Worm (Caenorhabditis elegans): ENCODE results near the gene mdt-11.

mdt-11 gene

ce11 chrIII:4986790-4987259 lies 34.2 kb upstream of the mdt-11 start, which contains the start of the genes C27F2.10 and wdr-60:
TSS of gene C27F2.10 (minus strand) at chrIII:4986898.
TSS of gene wdr-60 (plus strand) at chrIII:4987209.
- TF ChIP-seq lsl-1 (GFP tag; optimal IDR thresholded peaks at IDR 0.05): peak; percentile 17
- no peak for TF ChIP-seq T07F8.4 (tag; optimal IDR thresholded peaks at IDR 0.05)
- TF ChIP-seq xnd-1 (tag; optimal IDR thresholded peaks at IDR 0.05): no peak
- no peak for TF ChIP-seq ztf-25 (GFP tag; IDR thresholded peaks at IDR 0.05)
- TF ChIP-seq F33H1.4 (GFP tag; IDR thresholded peaks at IDR 0.05): peak; percentile 37; the same call in 1 of the 2 replicates
- peak; percentile 63 for TF ChIP-seq madf-6 (GFP tag; IDR thresholded peaks at IDR 0.05)
- TF ChIP-seq lin-54 (GFP tag; optimal IDR thresholded peaks at IDR 0.05): peak; percentile 78
- TF ChIP-seq ceh-91 (GFP tag; IDR thresholded peaks at IDR 0.05): no peak
- no peak for TF ChIP-seq dpff-1 (tag; optimal IDR thresholded peaks at IDR 0.05)
- TF ChIP-seq efl-1 (GFP tag; optimal IDR thresholded peaks at IDR 0.05): peak; percentile 63
- peak; percentile 58 for TF ChIP-seq dpl-1 (GFP tag; optimal IDR thresholded peaks at IDR 0.05)
- no peak for TF ChIP-seq madf-3 (GFP tag; IDR thresholded peaks at IDR 0.05)
- no peak for TF ChIP-seq die-1 (tag; optimal IDR thresholded peaks at IDR 0.05)
- TF ChIP-seq Y67H2A.10 (GFP tag; conservative IDR thresholded peaks at IDR 0.05): no peak
- TF ChIP-seq egrh-3 (GFP tag; IDR thresholded peaks at IDR 0.05): no peak
- no peak for TF ChIP-seq mes-4 (tag; optimal IDR thresholded peaks at IDR 0.05)
- no peak for TF ChIP-seq snpc-1.1 (tag; optimal IDR thresholded peaks at IDR 0.05; ENCODE audit: insufficient read depth)
- no peak for TF ChIP-seq ZK185.1 (tag; optimal IDR thresholded peaks at IDR 0.05; ENCODE audit: poor library complexity, severe bottlenecking)
- TF ChIP-seq nhr-27 (tag; optimal IDR thresholded peaks at IDR 0.05): no peak
- TF ChIP-seq lin-35 (GFP tag; optimal IDR thresholded peaks at IDR 0.05): no peak
- TF ChIP-seq rpc-1 (optimal IDR thresholded peaks at IDR 0.05): no peak
- TF ChIP-seq rpc-1 (tag; optimal IDR thresholded peaks at IDR 0.05): no peak
- 0 out of 2 replicates have a peak, but pooled peaks have one; percentile 21 for TF ChIP-seq dox-1 (GFP tag; IDR thresholded peaks at IDR 0.05)
- no peak for TF ChIP-seq ztf-18 (tag; optimal IDR thresholded peaks at IDR 0.05)
- no peak for TF ChIP-seq D2030.7 (GFP tag; IDR thresholded peaks at IDR 0.05)
- TF ChIP-seq nfya-2 (GFP tag; IDR thresholded peaks at IDR 0.05): no peak
- TF ChIP-seq hsf-1 (GFP tag; IDR thresholded peaks at IDR 0.05): no peak
- 0 out of 2 replicates have a peak, but pooled peaks have one; percentile 5 for TF ChIP-seq madf-8 (GFP tag; conservative IDR thresholded peaks at IDR 0.05)
- no peak for TF ChIP-seq F55B11.4 (tag; optimal IDR thresholded peaks at IDR 0.05; ENCODE audit: borderline replicate concordance, insufficient read depth)
- TF ChIP-seq tbp1 (GFP tag; optimal IDR thresholded peaks at IDR 0.05): no peak
- TF ChIP-seq cebp-1 (GFP tag; IDR thresholded peaks at IDR 0.05): no peak
- no peak for TF ChIP-seq cebp-1 (tag; optimal IDR thresholded peaks at IDR 0.05)

ce11 chrIII:4987666-4988065 lies 33.4 kb upstream of the mdt-11 start:
- TF ChIP-seq ceh-58 (GFP tag; IDR thresholded peaks at IDR 0.05): no peak
- TF ChIP-seq pbrm-1 (GFP tag; IDR thresholded peaks at IDR 0.05): no peak
- TF ChIP-seq Y95B8A.8 (GFP tag; IDR thresholded peaks at IDR 0.05): no peak
- TF ChIP-seq madf-6 (GFP tag; IDR thresholded peaks at IDR 0.05): peak; percentile 84
- no peak for TF ChIP-seq ama-1 (optimal IDR thresholded peaks at IDR 0.05)
- no peak for TF ChIP-seq ama-1 (GFP tag; optimal IDR thresholded peaks at IDR 0.05)
- TF ChIP-seq F33H1.4 (GFP tag; IDR thresholded peaks at IDR 0.05): peak; percentile 85
- no peak for TF ChIP-seq ceh-100 (GFP tag; IDR thresholded peaks at IDR 0.05)
- TF ChIP-seq F23B12.7 (tag; optimal IDR thresholded peaks at IDR 0.05; ENCODE audit: insufficient read depth): no peak
- TF ChIP-seq hlh-26 (GFP tag; conservative IDR thresholded peaks at IDR 0.05): no peak
- TF ChIP-seq unc-130 (GFP tag; optimal IDR thresholded peaks at IDR 0.05): no peak
- no peak for TF ChIP-seq him-1 (tag; optimal IDR thresholded peaks at IDR 0.05)
- TF ChIP-seq lin-35 (GFP tag; optimal IDR thresholded peaks at IDR 0.05): no peak
- TF ChIP-seq lsl-1 (GFP tag; optimal IDR thresholded peaks at IDR 0.05): peak; percentile 92
- TF ChIP-seq egl-18 (GFP tag; IDR thresholded peaks at IDR 0.05): no peak
- TF ChIP-seq hrde-1 (tag; optimal IDR thresholded peaks at IDR 0.05; ENCODE audit: borderline replicate concordance): no peak
- TF ChIP-seq xnd-1 (tag; optimal IDR thresholded peaks at IDR 0.05): peak; percentile 81
- TF ChIP-seq nfya-2 (GFP tag; IDR thresholded peaks at IDR 0.05): no peak
- TF ChIP-seq madf-8 (GFP tag; conservative IDR thresholded peaks at IDR 0.05): peak; percentile 62
- TF ChIP-seq lin-54 (GFP tag; optimal IDR thresholded peaks at IDR 0.05): peak; percentile 7
